Worm (Caenorhabditis elegans): Measurements from ENCODE around the gene lsd-1.

Gene lsd-1

ce11 chrX:11983576-11984061 is 35.0 kb downstream of the lsd-1 start, which contains the start of gene C49F5.3:
C49F5.3 (minus strand) TSS chrX:11983626.
- TF ChIP-seq fos-1 (tag; optimal IDR thresholded peaks at IDR 0.05): no peak
- TF ChIP-seq zag-1 (tag; optimal IDR thresholded peaks at IDR 0.05): no peak
- TF ChIP-seq mdl-1 (tag; optimal IDR thresholded peaks at IDR 0.05): no peak
- no peak for TF ChIP-seq fkh-2 (tag; optimal IDR thresholded peaks at IDR 0.05)
- TF ChIP-seq nhr-11 (tag; optimal IDR thresholded peaks at IDR 0.05): no peak
- TF ChIP-seq ceh-16 (tag; optimal IDR thresholded peaks at IDR 0.05): no peak

ce11 chrX:11985887-11986286 is 37.2 kb downstream of the lsd-1 start, which contains the start of gene C49F5.5:
C49F5.5 (plus strand) TSS chrX:11986187.
- TF ChIP-seq nhr-23 (tag; optimal IDR thresholded peaks at IDR 0.05) (no peak), unc-39 (tag; optimal IDR thresholded peaks at IDR 0.05) (no peak)

- TF ChIP-seq ceh-16 (tag; optimal IDR thresholded peaks at IDR 0.05) (no peak), fos-1 (tag; optimal IDR thresholded peaks at IDR 0.05) (no peak), ceh-28 (tag; optimal IDR thresholded peaks at IDR 0.05) (no peak), nhr-23 (tag; optimal IDR thresholded peaks at IDR 0.05) (no peak), eor-1 (tag; optimal IDR thresholded peaks at IDR 0.05) (no peak), hmg-11 (tag; optimal IDR thresholded peaks at IDR 0.05) (no peak), nhr-77 (tag; optimal IDR thresholded peaks at IDR 0.05) (no peak), lin-39 (tag; optimal IDR thresholded peaks at IDR 0.05) (no peak), unc-62 (GFP tag; optimal IDR thresholded peaks at IDR 0.05) (no peak), ceh-9 (tag; optimal IDR thresholded peaks at IDR 0.05) (no peak), ztf-11 (tag; optimal IDR thresholded peaks at IDR 0.05) (no peak), ZK546.5 (tag; optimal IDR thresholded peaks at IDR 0.05) (no peak), nhr-76 (tag; optimal IDR thresholded peaks at IDR 0.05) (no peak), nhr-43 (tag; optimal IDR thresholded peaks at IDR 0.05; ENCODE audit: poor library complexity, severe bottlenecking) (no peak), egl-27 (tag; optimal IDR thresholded peaks at IDR 0.05) (no peak), fkh-2 (tag; optimal IDR thresholded peaks at IDR 0.05) (no peak), nhr-25 (tag; optimal IDR thresholded peaks at IDR 0.05) (no peak), snpc-4 (tag; optimal IDR thresholded peaks at IDR 0.05) (no peak), ztf-4 (tag; optimal IDR thresholded peaks at IDR 0.05) (no peak), elt-2 (tag; optimal IDR thresholded peaks at IDR 0.05) (no peak)
Measured at ce11 chrX:11987900-11988364, 39.3 kb downstream of the lsd-1 start, which contains the start of gene C49F5.6. C49F5.6 (plus strand) TSS chrX:11988314.

ce11 chrX:11992246-11992645 is 43.6 kb downstream of the lsd-1 start:
- TF ChIP-seq nhr-43 (tag; optimal IDR thresholded peaks at IDR 0.05; ENCODE audit: poor library complexity, severe bottlenecking) (no peak), ama-1 (optimal IDR thresholded peaks at IDR 0.05) (no peak), ZK546.5 (tag; optimal IDR thresholded peaks at IDR 0.05) (no peak)

ce11 chrX:11992778-11993177 is 44.1 kb downstream of the lsd-1 start:
- TF ChIP-seq zag-1 (tag; optimal IDR thresholded peaks at IDR 0.05) (no peak), nfya-1 (tag; optimal IDR thresholded peaks at IDR 0.05; ENCODE audit: insufficient read depth) (peak; percentile 47)

ce11 chrX:11993327-11993726 is 44.7 kb downstream of the lsd-1 start:
- peak; percentile 12 for TF ChIP-seq elt-2 (tag; optimal IDR thresholded peaks at IDR 0.05)
- TF ChIP-seq R02D3.7 (tag; optimal IDR thresholded peaks at IDR 0.05): no peak

- TF ChIP-seq nfya-1 (tag; optimal IDR thresholded peaks at IDR 0.05; ENCODE audit: insufficient read depth) (no peak), nhr-77 (tag; optimal IDR thresholded peaks at IDR 0.05) (no peak), hmg-11 (tag; optimal IDR thresholded peaks at IDR 0.05) (no peak), nhr-11 (tag; optimal IDR thresholded peaks at IDR 0.05) (no peak), unc-39 (tag; optimal IDR thresholded peaks at IDR 0.05) (no peak), lin-15B (tag; optimal IDR thresholded peaks at IDR 0.05) (no peak), nhr-76 (tag; optimal IDR thresholded peaks at IDR 0.05) (no peak)
Measured at ce11 chrX:11994484-11994883, 45.8 kb downstream of the lsd-1 start, which contains the start of gene C49F5.7. C49F5.7 (plus strand) TSS chrX:11994784.
